Fruit fly (Drosophila melanogaster): ENCODE measurements around the gene CG17026.

CG17026 gene

DNA sequence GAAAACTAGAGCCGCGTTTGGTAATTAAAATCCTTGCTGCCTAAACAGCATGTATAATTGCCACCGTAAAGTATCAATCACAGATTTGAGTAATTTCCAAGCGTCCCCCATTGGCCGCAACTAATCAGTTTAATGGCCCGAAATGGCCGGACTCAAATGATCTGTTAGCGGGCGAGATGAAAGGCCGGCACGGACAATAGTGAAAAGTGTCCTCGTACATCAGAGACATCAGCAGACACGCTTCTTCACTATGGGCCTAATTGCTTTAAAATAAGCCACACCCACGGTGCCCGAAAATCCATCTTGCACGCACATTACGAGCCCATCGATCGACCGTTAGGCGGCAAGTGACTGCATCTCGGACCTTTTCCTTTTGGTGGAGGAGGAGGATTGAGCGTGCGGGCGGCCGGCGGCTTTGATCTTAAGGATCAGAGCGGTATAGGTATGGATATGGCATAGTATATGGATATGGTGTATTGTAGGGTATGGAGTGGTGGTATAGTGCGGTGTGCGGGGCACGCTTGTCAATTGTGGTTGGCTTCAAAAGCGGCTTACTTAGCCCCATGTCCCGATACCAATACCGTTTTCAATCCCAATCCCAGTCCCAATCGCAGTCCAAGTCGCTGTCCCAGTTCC, 37.3 kb downstream of the CG17026 start (continued):
- TF ChIP-seq CG8359 (GFP tag; optimal IDR thresholded peaks at IDR 0.05; ENCODE audit: borderline replicate concordance): no peak

DNA sequence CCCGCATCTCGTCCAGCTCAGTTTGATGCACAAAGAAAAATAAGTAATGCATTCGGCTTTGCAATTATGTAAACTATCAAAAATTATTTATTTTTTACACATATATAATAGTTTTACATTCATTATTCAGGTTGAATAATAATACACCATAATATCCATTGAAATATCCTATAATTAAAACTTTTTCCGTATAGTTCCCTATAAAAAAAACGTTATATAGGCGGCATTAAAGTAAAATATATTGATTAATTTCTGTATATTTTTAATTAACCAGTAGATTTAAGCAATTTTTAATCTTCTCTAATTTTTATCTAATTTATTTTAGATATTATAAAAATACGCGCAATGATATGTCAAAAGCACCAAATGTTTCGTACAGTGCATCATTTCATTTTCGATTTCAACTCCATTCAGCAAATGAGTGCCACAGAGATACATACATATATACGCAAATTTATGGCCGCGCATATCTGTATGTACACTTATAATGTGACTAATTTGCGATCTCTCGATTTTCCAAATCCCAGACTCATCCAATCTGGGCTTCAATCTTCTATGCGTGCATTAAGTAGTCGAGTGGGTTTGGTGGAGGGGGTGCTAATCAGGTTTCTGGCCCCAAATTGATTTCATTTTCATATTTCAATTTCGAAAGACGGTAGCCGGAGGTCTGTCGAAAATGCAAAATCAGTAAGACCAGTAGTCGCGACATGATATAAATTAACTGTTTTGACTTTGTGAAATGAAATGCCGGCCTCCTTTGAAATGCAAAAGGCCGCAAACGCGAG, 38.2 kb downstream of the CG17026 start:
- TF ChIP-seq zf30C (GFP tag; optimal IDR thresholded peaks at IDR 0.05): peak; percentile 45
- peak; percentile 29 for TF ChIP-seq Sox102F (GFP tag; optimal IDR thresholded peaks at IDR 0.05)
- peak; percentile 33 for TF ChIP-seq CG10267 (tag; optimal IDR thresholded peaks at IDR 0.05)
- TF ChIP-seq D19A (tag; optimal IDR thresholded peaks at IDR 0.05): peak; percentile 10
- peak; percentile 20 for TF ChIP-seq sd (tag; optimal IDR thresholded peaks at IDR 0.05)
- peak; percentile 60 for TF ChIP-seq dmrt11E (tag; optimal IDR thresholded peaks at IDR 0.05)
- no peak for TF ChIP-seq odd (GFP tag; optimal IDR thresholded peaks at IDR 0.05)
- peak; percentile 43 for TF ChIP-seq phol (tag; optimal IDR thresholded peaks at IDR 0.05)
- TF ChIP-seq unc-4 (GFP tag; IDR thresholded peaks at IDR 0.05; ENCODE audit: partially characterized antibody): no peak
- peak; percentile 56 for TF ChIP-seq CG12391 (tag; optimal IDR thresholded peaks at IDR 0.05)
- TF ChIP-seq ssp (GFP tag; IDR thresholded peaks at IDR 0.05): no peak
- peak; percentile 63; the same call in 1 of the 2 replicates for TF ChIP-seq vvl (GFP tag; IDR thresholded peaks at IDR 0.05)
- TF ChIP-seq CG11504 (tag; optimal IDR thresholded peaks at IDR 0.05): peak; percentile 68
- peak; percentile 57 for TF ChIP-seq Awh (GFP tag; IDR thresholded peaks at IDR 0.05)
- no peak for TF ChIP-seq CG14441 (GFP tag; IDR thresholded peaks at IDR 0.05)
- no peak for TF ChIP-seq CG9797 (GFP tag; optimal IDR thresholded peaks at IDR 0.05)
- no peak for TF ChIP-seq lbe (GFP tag; optimal IDR thresholded peaks at IDR 0.05)
- no peak for TF ChIP-seq lmd (GFP tag; IDR thresholded peaks at IDR 0.05)
- TF ChIP-seq CoRest (tag; optimal IDR thresholded peaks at IDR 0.05): peak; percentile 37
- peak; percentile 28 for TF ChIP-seq Oli (tag; optimal IDR thresholded peaks at IDR 0.05)
- no peak for TF ChIP-seq sna (GFP tag; IDR thresholded peaks at IDR 0.05; ENCODE audit: partially characterized antibody)
- peak; percentile 46 for TF ChIP-seq nmo (GFP tag; optimal IDR thresholded peaks at IDR 0.05)
- TF ChIP-seq CG8924 (tag; optimal IDR thresholded peaks at IDR 0.05): peak; percentile 22
- no peak for TF ChIP-seq NK7.1 (GFP tag; optimal IDR thresholded peaks at IDR 0.05)
- no peak for TF ChIP-seq Usf (GFP tag; optimal IDR thresholded peaks at IDR 0.05)
- peak in 1 of 2 experiments; percentile 3 for TF ChIP-seq bsh (GFP tag; optimal IDR thresholded peaks at IDR 0.05)
- 0 out of 3 replicates have a peak, but pooled peaks have one; percentile 22 for TF ChIP-seq row (GFP tag; IDR thresholded peaks at IDR 0.05)
- TF ChIP-seq gro (GFP tag; optimal IDR thresholded peaks at IDR 0.05): peak; percentile 9
- peak; percentile 30 for TF ChIP-seq Sox100B (GFP tag; optimal IDR thresholded peaks at IDR 0.05)
- TF ChIP-seq CG17361 (GFP tag; IDR thresholded peaks at IDR 0.05): peak; percentile 80
- TF ChIP-seq CG9727 (GFP tag; optimal IDR thresholded peaks at IDR 0.05): peak; percentile 27
- TF ChIP-seq bowl (GFP tag; IDR thresholded peaks at IDR 0.05): peak; percentile 72; the same call in 1 of the 2 replicates
- TF ChIP-seq CG2712 (tag; optimal IDR thresholded peaks at IDR 0.05): peak; percentile 70
- TF ChIP-seq Hr51 (GFP tag; optimal IDR thresholded peaks at IDR 0.05): peak in 1 of 2 experiments; percentile 55
- TF ChIP-seq CG13894 (tag; optimal IDR thresholded peaks at IDR 0.05): peak; percentile 11
- TF ChIP-seq fd96Cb (tag; optimal IDR thresholded peaks at IDR 0.05): peak; percentile 20
- peak; percentile 59 for TF ChIP-seq gem (tag; optimal IDR thresholded peaks at IDR 0.05)
- peak; percentile 15 for TF ChIP-seq CG9437 (GFP tag; optimal IDR thresholded peaks at IDR 0.05)
- TF ChIP-seq CG15269 (tag; optimal IDR thresholded peaks at IDR 0.05): peak; percentile 42
- no peak for TF ChIP-seq CG7987 (GFP tag; optimal IDR thresholded peaks at IDR 0.05)
- 0 out of 2 replicates have a peak, but pooled peaks have one; percentile 13 for TF ChIP-seq Xrp1 (GFP tag; IDR thresholded peaks at IDR 0.05)
- TF ChIP-seq CG7271 (tag; optimal IDR thresholded peaks at IDR 0.05): peak; percentile 22
- peak; percentile 33 for TF ChIP-seq Ssrp (tag; optimal IDR thresholded peaks at IDR 0.05)

Measured in whole organism, embryonic.